Fruit fly (Drosophila melanogaster): ENCODE data around the gene CG1552.

dm6 chrX:11090161-11090560, 36.8 kb upstream of the CG1552 start, which contains the start of gene CG2076:
- TF ChIP-seq sv (GFP tag; optimal IDR thresholded peaks at IDR 0.05) (no peak), GATAd (GFP tag; optimal IDR thresholded peaks at IDR 0.05) (no peak)
